Worm (Caenorhabditis elegans) whole organism, midembryonic: ENCODE data around the gene crn-2.

Experiments used
- flt-1 ChIP-seq: fragments of 200-800 bp; sonication (Bioruptor generic); IDR thresholded peaks from 2 replicates; pipeline ENCODE4 v1.3.6; 2022; ENCODE audit warnings: missing genetic modification characterization, missing compliant biosample characterization
- klf-2 ChIP-seq: fragments of 200-800 bp; sonication (Bioruptor generic); conservative IDR thresholded peaks from 2 replicates; pipeline ENCODE4 v1.3.6; 2022; ENCODE audit warnings: missing genetic modification reagents, missing genetic modification characterization, missing compliant biosample characterization
- tab-1 ChIP-seq: fragments of 200-800 bp; sonication (Bioruptor generic); IDR thresholded peaks from 2 replicates; pipeline ENCODE4 v1.3.6; 2022; ENCODE audit warnings: missing genetic modification characterization, missing compliant biosample characterization
- ztf-23 ChIP-seq: fragments of 200-800 bp; sonication (Bioruptor generic); IDR thresholded peaks from 2 replicates; pipeline ENCODE4 v1.3.6; 2022; ENCODE audit warnings: missing genetic modification reagents, missing genetic modification characterization, missing compliant biosample characterization

DNA sequence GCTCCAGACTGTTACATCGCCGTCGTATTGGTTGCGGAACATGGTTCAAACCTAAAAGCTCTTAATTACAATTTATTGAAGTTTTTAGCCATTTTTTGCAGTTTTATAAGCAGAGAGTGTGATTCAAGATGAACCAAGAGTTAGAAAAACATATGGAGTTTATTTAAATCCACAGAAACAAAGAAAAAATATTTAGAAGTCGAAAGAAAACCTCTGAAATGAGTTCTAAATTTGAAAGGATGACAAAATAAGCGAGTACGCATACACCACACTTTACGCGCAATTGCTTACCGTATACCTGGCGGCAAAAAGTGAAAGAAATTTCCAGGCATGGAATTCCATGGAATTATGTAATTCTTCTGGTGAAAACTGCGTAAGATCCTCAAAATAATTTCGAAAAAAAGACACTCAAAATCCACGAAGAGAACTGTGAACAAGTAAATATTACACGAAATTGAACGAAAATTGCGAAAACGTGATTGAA is 10.1 kb upstream of the crn-2 start, which contains the start of gene pas-6:
- TF ChIP-seq klf-2 (no peak), ztf-23 (GFP tag; lab: Robert Waterston, UW) (no peak), tab-1 (GFP tag; lab: Robert Waterston, UW) (no peak), flt-1 (GFP tag; lab: Robert Waterston, UW) (no peak)
